Fruit fly (Drosophila melanogaster): ENCODE results near the gene CG8665.
A peak's percentile ranks its signal among the peaks of the same experiment; 100 is the strongest.

dm6 chr2L:21344203-21344753 lies 26.7 kb upstream of the CG8665 start, which contains the start of gene Tsp39D:
- no peak for TF ChIP-seq CG8478 (optimal IDR thresholded peaks at IDR 0.05)
- TF ChIP-seq CTCF (optimal IDR thresholded peaks at IDR 0.05) = peak; percentile 37 to 48
